Worm (Caenorhabditis elegans) whole organism, L4/young adult: ENCODE measurements around the gene K08F9.3.

ENCODE experiments used
- W03F9.2 ChIP-seq: fragments of 150-350 bp; optimal IDR thresholded peaks from 2 replicates; lab custom pipeline; 2014; ENCODE audit warnings: missing biosample characterization, missing genetic modification characterization
- dao-5 ChIP-seq: sonication (generic microtip); optimal IDR thresholded peaks from 2 replicates; lab custom pipeline; 2016; ENCODE audit warnings: missing genotype, missing genetic modification characterization, moderate library complexity, missing compliant biosample characterization
- him-1 ChIP-seq: sonication (generic microtip); optimal IDR thresholded peaks from 2 replicates; lab custom pipeline; 2016; ENCODE audit warnings: missing genotype, missing genetic modification reagents, missing genetic modification characterization, missing compliant biosample characterization

DNA sequence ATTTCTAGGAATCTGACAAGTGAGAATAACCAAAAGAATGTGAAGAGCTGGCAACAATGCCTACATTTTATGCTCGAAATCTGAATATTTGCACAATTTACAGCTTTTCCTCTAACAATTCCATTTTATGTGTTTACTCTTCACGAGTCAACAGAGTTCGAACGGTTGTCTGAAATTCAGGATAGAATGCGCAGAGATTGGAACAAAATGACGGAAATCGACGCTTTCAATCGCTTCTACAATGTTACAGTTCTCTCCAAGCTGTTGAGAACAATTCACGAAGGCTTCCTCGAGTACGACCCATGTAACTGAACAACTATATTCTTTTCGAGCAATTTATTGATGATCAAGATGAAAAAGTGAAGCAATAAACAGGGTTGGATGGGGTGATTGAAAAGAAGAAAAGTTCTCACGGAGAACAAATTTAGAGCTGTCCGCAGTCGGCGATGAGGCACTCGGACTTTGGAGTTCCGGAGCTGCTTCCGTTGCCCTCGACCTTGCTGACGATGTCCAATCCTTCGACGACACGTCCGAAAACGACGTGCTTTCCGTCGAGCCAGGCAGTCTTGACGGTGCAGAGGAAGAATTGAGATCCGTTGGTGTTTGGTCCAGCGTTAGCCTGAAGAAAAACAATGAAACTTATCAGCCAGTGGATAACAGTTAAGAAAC is 46.0 kb downstream of the K08F9.3 start, which contains the start of gene Y75B12B.3:
- TF ChIP-seq dao-5 (tag; lab: Kevin White, UChicago) (no peak), him-1 (tag; lab: Kevin White, UChicago) (no peak), W03F9.2 (no peak)
